Worm (Caenorhabditis elegans) whole organism, L1 larva: Measurements from ENCODE around the gene acaa-2.

ENCODE experiments used
- C34B4.2 ChIP-seq: sonication (generic microtip); optimal IDR thresholded peaks from 2 replicates; lab custom pipeline; 2017; ENCODE audit warnings: mild to moderate bottlenecking, missing genetic modification characterization, missing compliant biosample characterization
- F16B12.6 ChIP-seq: fragments of 150-350 bp; optimal IDR thresholded peaks from 2 replicates; lab custom pipeline; 2014; ENCODE audit warnings: missing biosample characterization, missing genetic modification characterization
- Y116A8C.19 ChIP-seq: sonication (generic microtip); optimal IDR thresholded peaks from 2 replicates; lab custom pipeline; 2016; ENCODE audit warnings: missing compliant biosample characterization, missing genetic modification characterization, borderline replicate concordance
- aly-2 ChIP-seq: fragments of 150-350 bp; optimal IDR thresholded peaks from 2 replicates; lab custom pipeline; 2014; ENCODE audit warnings: missing biosample characterization, missing genetic modification characterization
- ama-1 ChIP-seq: fragments of 150-350 bp; optimal IDR thresholded peaks from 2 replicates; lab custom pipeline; 2014
- ceh-82 ChIP-seq, 3 experiments: fragments of 150-350 bp in 1 of 3; sonication (generic microtip) in 2 of 3; optimal IDR thresholded peaks; 2 replicates each; lab custom pipeline; 2014 to 2017; ENCODE audit warnings: missing biosample characterization in 3 of 3, missing genetic modification characterization in 3 of 3
- ceh-88 ChIP-seq: fragments of 200-800 bp; sonication (Bioruptor generic); IDR thresholded peaks from 2 replicates; pipeline ENCODE4 v1.3.6; 2022; ENCODE audit warnings: missing genetic modification characterization, missing compliant biosample characterization
- ceh-90 ChIP-seq: sonication (generic microtip); optimal IDR thresholded peaks from 2 replicates; lab custom pipeline; 2016; ENCODE audit warnings: missing genetic modification characterization, missing compliant biosample characterization
- dpl-1 ChIP-seq, 3 experiments: fragments of 150-350 bp in 2 of 3; sonication (generic microtip) in 1 of 3; optimal IDR thresholded peaks; 2 replicates each; lab custom pipeline; 2014 to 2017; ENCODE audit warnings: missing biosample characterization in 3 of 3, missing genetic modification characterization in 3 of 3, missing genetic modification reagents in 3 of 3
- dsc-1 ChIP-seq: sonication (generic microtip); optimal IDR thresholded peaks from 2 replicates; lab custom pipeline; 2016; ENCODE audit warnings: mild to moderate bottlenecking, missing genetic modification characterization, missing compliant biosample characterization
- efl-1 ChIP-seq, 4 experiments: fragments of 150-350 bp; optimal IDR thresholded peaks in 3 of 4; peaks in 1 of 4; 1 replicate in 1 of 4; 2 replicates in 3 of 4; lab custom pipeline; 2014; ENCODE audit warnings: missing biosample characterization in 2 of 4, missing genetic modification characterization in 2 of 4, missing genetic modification reagents in 2 of 4
- efl-3 ChIP-seq: fragments of 200-800 bp; sonication (Bioruptor generic); optimal IDR thresholded peaks from 2 replicates; lab custom pipeline; 2018; ENCODE audit warnings: mild to moderate bottlenecking, missing genetic modification characterization, missing compliant biosample characterization
- egl-27 ChIP-seq, 2 experiments: fragments of 150-350 bp in 1 of 2; sonication (generic microtip); optimal IDR thresholded peaks; 3 replicates each; lab custom pipeline; 2017 to 2018; ENCODE audit warnings: missing biosample characterization in 2 of 2, missing genetic modification characterization in 2 of 2, missing genetic modification reagents in 2 of 2
- elt-3 ChIP-seq, 6 experiments: fragments of 150-350 bp in 1 of 6; sonication (generic microtip); optimal IDR thresholded peaks; 2 replicates each; lab custom pipeline; 2017 to 2018; ENCODE audit warnings: missing biosample characterization in 6 of 6, missing genetic modification characterization in 6 of 6, inconsistent platforms in 1 of 6
- ets-5 ChIP-seq: fragments of 200-800 bp; sonication (Bioruptor generic); IDR thresholded peaks from 2 replicates; pipeline ENCODE4 v1.3.6; 2022; ENCODE audit warnings: missing genetic modification characterization, missing compliant biosample characterization
- fkh-8 ChIP-seq: sonication (generic microtip); optimal IDR thresholded peaks from 2 replicates; lab custom pipeline; 2016; ENCODE audit warnings: mild to moderate bottlenecking, missing genetic modification characterization, missing compliant biosample characterization
- hlh-17 ChIP-seq: fragments of 200-800 bp; sonication (Bioruptor generic); optimal IDR thresholded peaks from 2 replicates; lab custom pipeline; 2018; ENCODE audit warnings: missing genetic modification characterization, mild to moderate bottlenecking, missing compliant biosample characterization, moderate library complexity, borderline replicate concordance
- hlh-4 ChIP-seq: sonication (generic microtip); optimal IDR thresholded peaks from 2 replicates; lab custom pipeline; 2016; ENCODE audit warnings: mild to moderate bottlenecking, missing genetic modification characterization, missing compliant biosample characterization
- hpl-2 ChIP-seq: fragments of 150-350 bp; optimal IDR thresholded peaks from 2 replicates; lab custom pipeline; 2014; ENCODE audit warnings: missing biosample characterization, missing genetic modification reagents, missing genetic modification characterization
- jun-1 ChIP-seq: fragments of 150-350 bp; optimal IDR thresholded peaks from 2 replicates; lab custom pipeline; 2014; ENCODE audit warnings: missing biosample characterization, missing genetic modification reagents, missing genetic modification characterization
- lin-14 ChIP-seq: fragments of 200-800 bp; sonication (Bioruptor generic); optimal IDR thresholded peaks from 2 replicates; lab custom pipeline; 2018; ENCODE audit warnings: mild to moderate bottlenecking, missing genetic modification characterization, moderate library complexity, missing compliant biosample characterization
- lin-15B ChIP-seq: fragments of 150-350 bp; sonication (generic microtip); optimal IDR thresholded peaks from 3 replicates; lab custom pipeline; 2014; ENCODE audit warnings: missing biosample characterization, missing genetic modification characterization
- lir-3 ChIP-seq: sonication (generic microtip); optimal IDR thresholded peaks from 2 replicates; lab custom pipeline; 2016; ENCODE audit warnings: mild to moderate bottlenecking, missing genetic modification characterization, moderate library complexity, missing compliant biosample characterization; ENCODE audit not compliant: poor library complexity
- lsy-2 ChIP-seq, 2 experiments: fragments of 150-350 bp; optimal IDR thresholded peaks; 2 replicates each; lab custom pipeline; 2014; ENCODE audit warnings: missing biosample characterization in 2 of 2, missing genetic modification characterization in 2 of 2
- mep-1 ChIP-seq: fragments of 150-350 bp; optimal IDR thresholded peaks from 2 replicates; lab custom pipeline; 2014; ENCODE audit warnings: missing biosample characterization, missing genetic modification characterization
- nhr-20 ChIP-seq: sonication (generic microtip); optimal IDR thresholded peaks from 2 replicates; lab custom pipeline; 2016; ENCODE audit warnings: mild to moderate bottlenecking, missing genetic modification characterization, missing compliant biosample characterization
- nhr-237 ChIP-seq: fragments of 150-350 bp; optimal IDR thresholded peaks from 2 replicates; lab custom pipeline; 2014; ENCODE audit warnings: missing biosample characterization, missing genetic modification characterization
- nhr-28 ChIP-seq: fragments of 150-350 bp; optimal IDR thresholded peaks from 2 replicates; lab custom pipeline; 2014; ENCODE audit warnings: missing biosample characterization, missing genetic modification characterization
- nhr-47 ChIP-seq: sonication (generic microtip); optimal IDR thresholded peaks from 2 replicates; lab custom pipeline; 2016; ENCODE audit warnings: mild to moderate bottlenecking, missing genetic modification characterization, moderate library complexity, missing compliant biosample characterization
- nhr-71 ChIP-seq: sonication (generic microtip); optimal IDR thresholded peaks from 2 replicates; lab custom pipeline; 2016; ENCODE audit warnings: mild to moderate bottlenecking, missing genetic modification characterization, moderate library complexity, missing compliant biosample characterization
- nhr-76 ChIP-seq: sonication (generic microtip); optimal IDR thresholded peaks from 2 replicates; lab custom pipeline; 2017; ENCODE audit warnings: missing biosample characterization, missing genetic modification characterization
- nhr-77 ChIP-seq: fragments of 150-350 bp; optimal IDR thresholded peaks from 2 replicates; lab custom pipeline; 2014; ENCODE audit warnings: missing biosample characterization, missing genetic modification characterization
- nhr-85 ChIP-seq: sonication (generic microtip); peaks from one replicate; lab custom pipeline; 2016; ENCODE audit warnings: missing genetic modification characterization, inconsistent platforms, missing compliant biosample characterization
- pag-3 ChIP-seq: sonication (generic microtip); optimal IDR thresholded peaks from 2 replicates; lab custom pipeline; 2017; ENCODE audit warnings: missing genetic modification characterization, mild to moderate bottlenecking, missing compliant biosample characterization, antibody characterized with exemption, borderline replicate concordance; ENCODE audit not compliant: insufficient read depth
- pqm-1 ChIP-seq: sonication (generic microtip); optimal IDR thresholded peaks from 3 replicates; lab custom pipeline; 2017; ENCODE audit warnings: missing biosample characterization, missing genetic modification characterization
- skn-1 ChIP-seq: fragments of 150-350 bp; optimal IDR thresholded peaks from 2 replicates; lab custom pipeline; 2014; ENCODE audit warnings: missing biosample characterization, missing genetic modification characterization
- sptf-1 ChIP-seq: fragments of 150-350 bp; optimal IDR thresholded peaks from 2 replicates; lab custom pipeline; 2014; ENCODE audit warnings: missing biosample characterization, missing genetic modification characterization
- sup-37 ChIP-seq: fragments of 200-800 bp; sonication (Bioruptor generic); optimal IDR thresholded peaks from 2 replicates; lab custom pipeline; 2018; ENCODE audit warnings: mild to moderate bottlenecking, missing genetic modification characterization, missing compliant biosample characterization
- tbx-2 ChIP-seq: sonication (generic microtip); optimal IDR thresholded peaks from 2 replicates; lab custom pipeline; 2016; ENCODE audit warnings: missing genetic modification characterization, missing compliant biosample characterization
- unc-30 ChIP-seq: sonication (generic microtip); optimal IDR thresholded peaks from 2 replicates; lab custom pipeline; 2017; ENCODE audit warnings: missing biosample characterization, missing genetic modification characterization
- unc-62 ChIP-seq: fragments of 150-350 bp; optimal IDR thresholded peaks from 2 replicates; lab custom pipeline; 2014; ENCODE audit warnings: missing biosample characterization, missing genetic modification reagents, missing genetic modification characterization
- vab-15 ChIP-seq: sonication (generic microtip); optimal IDR thresholded peaks from 2 replicates; lab custom pipeline; 2017; ENCODE audit warnings: missing genotype, mild to moderate bottlenecking, missing genetic modification characterization, missing compliant biosample characterization
- zip-4 ChIP-seq: fragments of 200-800 bp; sonication (Bioruptor generic); optimal IDR thresholded peaks from 2 replicates; lab custom pipeline; 2018; ENCODE audit warnings: mild to moderate bottlenecking, missing genetic modification characterization, moderate library complexity, missing compliant biosample characterization
- ztf-11 ChIP-seq, 2 experiments: sonication (generic microtip); optimal IDR thresholded peaks; 2 replicates each; lab custom pipeline; 2016 to 2017; ENCODE audit warnings: missing genetic modification characterization in 2 of 2, missing biosample characterization in 1 of 2, missing compliant biosample characterization in 1 of 2

Gene acaa-2

ce11 chrIII:13348891-13349290 is 4.2 kb downstream of the acaa-2 start:
- TF ChIP-seq sptf-1 (tag; lab: Kevin White, UChicago) = no peak
- peak; percentile 28 for TF ChIP-seq nhr-47 (tag; lab: Kevin White, UChicago)
- TF ChIP-seq nhr-77 (tag; lab: Kevin White, UChicago) = no peak
- TF ChIP-seq ceh-82 (tag; optimal IDR thresholded peaks at IDR 0.05; lab: Kevin White, UChicago) = peak in 1 of 3 experiments; percentile 6
- TF ChIP-seq tbx-2 (tag; lab: Kevin White, UChicago) = no peak
- peak; percentile 10 for TF ChIP-seq nhr-71 (tag; lab: Kevin White, UChicago)
- peak; percentile 78 for TF ChIP-seq dsc-1 (tag; lab: Kevin White, UChicago)
- no peak for TF ChIP-seq ceh-88 (GFP tag; lab: Robert Waterston, UW)
- TF ChIP-seq hpl-2 (GFP tag; lab: Kevin White, UChicago) = no peak
- TF ChIP-seq nhr-28 (tag; lab: Kevin White, UChicago) = no peak
- no peak for TF ChIP-seq lir-3 (tag; lab: Kevin White, UChicago)
- TF ChIP-seq ztf-11 (tag; optimal IDR thresholded peaks at IDR 0.05; lab: Kevin White, UChicago) = no peak
- no peak for TF ChIP-seq Y116A8C.19 (tag; lab: Kevin White, UChicago)
- TF ChIP-seq egl-27 (tag; optimal IDR thresholded peaks at IDR 0.05; lab: Kevin White, UChicago) = no peak
- no peak for TF ChIP-seq nhr-76 (tag; lab: Kevin White, UChicago)
- TF ChIP-seq pag-3 (tag; lab: Kevin White, UChicago) = no peak
- TF ChIP-seq fkh-8 (tag; lab: Kevin White, UChicago) = peak; percentile 21
- no peak for TF ChIP-seq C34B4.2 (tag; lab: Kevin White, UChicago)
- TF ChIP-seq, all 84 proteins: peak for 5

- TF ChIP-seq lsy-2 (tag; optimal IDR thresholded peaks at IDR 0.05; lab: Kevin White, UChicago) = peak in 1 of 2 experiments; percentile 12
- peak; percentile 66 for TF ChIP-seq lin-14 (GFP tag; lab: Kevin White, UChicago)
- no peak for TF ChIP-seq nhr-237 (tag; lab: Kevin White, UChicago)
- peak; percentile 3 for TF ChIP-seq nhr-71 (tag; lab: Kevin White, UChicago)
- TF ChIP-seq hlh-4 (tag; lab: Kevin White, UChicago) = no peak
- no peak for TF ChIP-seq hlh-17 (GFP tag; lab: Kevin White, UChicago)
- TF ChIP-seq ets-5 (GFP tag; lab: Robert Waterston, UW) = no peak
- TF ChIP-seq elt-3 (tag; optimal IDR thresholded peaks at IDR 0.05; lab: Kevin White, UChicago) = no peak
Measured at ce11 chrIII:13350964-13351363, 6.2 kb downstream of the acaa-2 start.

ce11 chrIII:13359256-13359655 is 14.5 kb downstream of the acaa-2 start, which contains the start of gene F53A2.9:
TSS of gene F53A2.9 (minus strand) at chrIII:13359356.
- TF ChIP-seq ama-1 (lab: Kevin White, UChicago) = no peak
- TF ChIP-seq skn-1 (tag; lab: Kevin White, UChicago) = no peak
- TF ChIP-seq elt-3 (tag; optimal IDR thresholded peaks at IDR 0.05; lab: Kevin White, UChicago) = no peak
- TF ChIP-seq C34B4.2 (tag; lab: Kevin White, UChicago) = no peak
- TF ChIP-seq sup-37 = no peak
- TF ChIP-seq ceh-90 (tag; lab: Kevin White, UChicago) = no peak
- TF ChIP-seq lin-14 (GFP tag; lab: Kevin White, UChicago) = no peak
- TF ChIP-seq fkh-8 (tag; lab: Kevin White, UChicago) = no peak
- TF ChIP-seq pqm-1 (tag; lab: Kevin White, UChicago) = no peak
- no peak for TF ChIP-seq efl-3 (GFP tag; lab: Kevin White, UChicago)
- TF ChIP-seq unc-62 = no peak
- TF ChIP-seq aly-2 (tag; lab: Kevin White, UChicago) = no peak
- TF ChIP-seq vab-15 = no peak
- TF ChIP-seq F16B12.6 (tag; lab: Kevin White, UChicago) = no peak

ce11 chrIII:13359847-13360246 is 15.1 kb downstream of the acaa-2 start:
- TF ChIP-seq zip-4 (GFP tag; lab: Kevin White, UChicago) (no peak), mep-1 (no peak), C34B4.2 (tag; lab: Kevin White, UChicago) (no peak), lin-15B (tag; lab: Kevin White, UChicago) (peak; percentile 4), ceh-82 (tag; optimal IDR thresholded peaks at IDR 0.05; lab: Kevin White, UChicago) (peak in 1 of 3 experiments; percentile 69), nhr-20 (tag; lab: Kevin White, UChicago) (peak; percentile 21), lir-3 (tag; lab: Kevin White, UChicago) (no peak), efl-1 (optimal IDR thresholded peaks at IDR 0.05; lab: Kevin White, UChicago) (peak; percentile 36 to 41), efl-1 (GFP tag; optimal IDR thresholded peaks at IDR 0.05 in 1 of 2; lab: Kevin White, UChicago) (peak; percentile 31 to 67), jun-1 (peak; percentile 18), dpl-1 (GFP tag; optimal IDR thresholded peaks at IDR 0.05; lab: Kevin White, UChicago) (peak in 2 of 3 experiments; percentile 34 to 60), F16B12.6 (tag; lab: Kevin White, UChicago) (peak; percentile 56), unc-30 (no peak), lsy-2 (tag; optimal IDR thresholded peaks at IDR 0.05; lab: Kevin White, UChicago) (peak; percentile 17 to 63), nhr-85 (tag; lab: Kevin White, UChicago) (peak; percentile 59), lin-14 (GFP tag; lab: Kevin White, UChicago) (peak; percentile 98), nhr-71 (tag; lab: Kevin White, UChicago) (peak; percentile 48), fkh-8 (tag; lab: Kevin White, UChicago) (peak; percentile 77), nhr-47 (tag; lab: Kevin White, UChicago) (peak; percentile 16)
